Worm (Caenorhabditis elegans): ENCODE measurements around the gene str-131.

DNA sequence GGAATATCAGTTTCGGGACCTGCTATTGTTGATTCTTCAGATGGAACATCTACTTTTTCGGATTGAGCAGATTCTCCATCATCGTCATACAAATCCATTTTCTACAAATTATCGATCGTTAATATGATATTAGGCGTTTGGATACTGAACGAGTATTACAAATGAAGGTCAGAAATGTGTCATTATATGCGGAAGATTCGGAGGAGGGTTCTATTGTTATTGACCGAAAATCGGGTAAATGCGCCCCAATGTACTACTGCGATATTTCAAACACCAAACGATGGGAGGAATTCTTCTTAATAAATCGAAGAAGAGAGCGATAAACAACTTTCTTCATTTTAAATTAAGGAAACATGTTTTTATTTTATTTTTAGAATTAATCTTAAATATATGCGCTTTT is 47.8 kb upstream of the str-131 start, which contains the start of gene spr-1:
- TF ChIP-seq nhr-237 (tag; optimal IDR thresholded peaks at IDR 0.05): no peak
- no peak for TF ChIP-seq ceh-82 (tag; optimal IDR thresholded peaks at IDR 0.05)
- no peak for TF ChIP-seq ceh-16 (tag; optimal IDR thresholded peaks at IDR 0.05)
- TF ChIP-seq nhr-11 (tag; optimal IDR thresholded peaks at IDR 0.05): no peak
- TF ChIP-seq zag-1 (tag; optimal IDR thresholded peaks at IDR 0.05): no peak
- no peak for TF ChIP-seq nhr-23 (tag; optimal IDR thresholded peaks at IDR 0.05)
- no peak for TF ChIP-seq nhr-10 (tag; optimal IDR thresholded peaks at IDR 0.05)
- TF ChIP-seq nhr-12 (tag; optimal IDR thresholded peaks at IDR 0.05): no peak
- no peak for TF ChIP-seq nhr-6 (tag; optimal IDR thresholded peaks at IDR 0.05)
- no peak for TF ChIP-seq fos-1 (tag; optimal IDR thresholded peaks at IDR 0.05)
- no peak for TF ChIP-seq ZK546.5 (tag; optimal IDR thresholded peaks at IDR 0.05)
- no peak for TF ChIP-seq snpc-4 (tag; optimal IDR thresholded peaks at IDR 0.05)
- TF ChIP-seq mbf-1 (tag; optimal IDR thresholded peaks at IDR 0.05): no peak

All from whole organism, L2 larva.